Fruit fly (Drosophila melanogaster) whole organism, embryonic: ENCODE measurements around the gene CG4467.
A peak's percentile ranks its signal among the peaks of the same experiment; 100 is the strongest.

Source experiments
- CG10267 ChIP-seq: fragments of 200-800 bp; sonication (Bioruptor generic); optimal IDR thresholded peaks from 2 replicates; lab custom pipeline; 2018; ENCODE audit warnings: missing biosample characterization, mild to moderate bottlenecking, missing genetic modification characterization, moderate library complexity
- CG10959 ChIP-seq: fragments of 200-800 bp; sonication (Bioruptor generic); IDR thresholded peaks from 2 replicates; pipeline ENCODE4 v1.3.6; 2022; ENCODE audit warnings: missing biosample characterization, missing genetic modification characterization
- CG12236 ChIP-seq: fragments of 200-800 bp; sonication (Bioruptor generic); optimal IDR thresholded peaks from 2 replicates; lab custom pipeline; 2016; ENCODE audit warnings: missing biosample characterization, missing genetic modification characterization
- CG1233 ChIP-seq: fragments of 200-800 bp; sonication (Bioruptor generic); optimal IDR thresholded peaks from 4 replicates; lab custom pipeline; 2018; ENCODE audit warnings: missing biosample characterization, mild to moderate bottlenecking, missing genetic modification characterization
- CG14050 ChIP-seq: fragments of 200-800 bp; sonication (Bioruptor generic); IDR thresholded peaks from 3 replicates; pipeline ENCODE4 v1.3.6; 2022; ENCODE audit warnings: missing biosample characterization, missing genetic modification characterization
- CG18599 ChIP-seq: fragments of 200-800 bp; sonication (Bioruptor generic); optimal IDR thresholded peaks from 3 replicates; lab custom pipeline; 2017; ENCODE audit warnings: missing biosample characterization, missing genetic modification characterization, mild to moderate bottlenecking, moderate library complexity, missing genetic modification reagents
- CG33557 ChIP-seq: fragments of 200-800 bp; sonication (Bioruptor generic); optimal IDR thresholded peaks from 2 replicates; lab custom pipeline; 2019; ENCODE audit warnings: missing biosample characterization, mild to moderate bottlenecking, missing genetic modification characterization, moderate library complexity
- CG6689 ChIP-seq: fragments of 200-800 bp; sonication (Bioruptor generic); IDR thresholded peaks from 2 replicates; pipeline ENCODE4 v1.3.6; 2022; ENCODE audit warnings: missing biosample characterization, missing genetic modification characterization
- CG7839 ChIP-seq: fragments of 200-800 bp; sonication (Bioruptor generic); optimal IDR thresholded peaks from 3 replicates; lab custom pipeline; 2018; ENCODE audit warnings: missing biosample characterization, mild to moderate bottlenecking, missing genetic modification characterization, moderate library complexity
- CG8290 ChIP-seq, 3 experiments: fragments of 200-800 bp; sonication (Bioruptor generic); optimal IDR thresholded peaks; 2 replicates each; lab custom pipeline; 2016 to 2019; ENCODE audit warnings: missing biosample characterization in 3 of 3, missing genetic modification characterization in 3 of 3, mild to moderate bottlenecking in 2 of 3, moderate library complexity in 1 of 3
- CG8359 ChIP-seq: fragments of 200-800 bp; sonication (Bioruptor generic); optimal IDR thresholded peaks from 2 replicates; lab custom pipeline; 2017; ENCODE audit warnings: missing biosample characterization, mild to moderate bottlenecking, missing genetic modification characterization, borderline replicate concordance
- CG8478 ChIP-seq: fragments of >200 bp; optimal IDR thresholded peaks from 2 replicates; lab custom pipeline; 2018
- CG8944 ChIP-seq: fragments of 200-800 bp; sonication (Bioruptor generic); optimal IDR thresholded peaks from 3 replicates; lab custom pipeline; 2016; ENCODE audit warnings: missing biosample characterization, missing genetic modification characterization
- CG9727 ChIP-seq: fragments of 200-800 bp; sonication (Bioruptor generic); optimal IDR thresholded peaks from 3 replicates; lab custom pipeline; 2017; ENCODE audit warnings: missing biosample characterization, mild to moderate bottlenecking, missing genetic modification characterization
- Dek ChIP-seq: fragments of 200-800 bp; sonication (Bioruptor generic); optimal IDR thresholded peaks from 3 replicates; lab custom pipeline; 2019; ENCODE audit warnings: missing biosample characterization, mild to moderate bottlenecking, missing genetic modification characterization, moderate library complexity
- Dp ChIP-seq: fragments of 200-800 bp; sonication (Bioruptor generic); optimal IDR thresholded peaks from 2 replicates; lab custom pipeline; 2018; ENCODE audit warnings: missing biosample characterization, mild to moderate bottlenecking, missing genetic modification characterization, moderate library complexity
- HHEX ChIP-seq: fragments of 200-800 bp; sonication (Bioruptor generic); optimal IDR thresholded peaks from 3 replicates; lab custom pipeline; 2017; ENCODE audit warnings: missing biosample characterization, mild to moderate bottlenecking, missing genetic modification characterization, missing genetic modification reagents
- Hmr ChIP-seq: fragments of 200-800 bp; sonication (Bioruptor generic); optimal IDR thresholded peaks from 3 replicates; lab custom pipeline; 2017; ENCODE audit warnings: mild to moderate bottlenecking, missing biosample characterization, missing genetic modification reagents, missing genetic modification characterization
- Lpt ChIP-seq: fragments of >200 bp; optimal IDR thresholded peaks from 2 replicates; lab custom pipeline; 2018; ENCODE audit warnings: missing biosample characterization, missing genetic modification characterization
- Med ChIP-seq: fragments of 200-800 bp; sonication (Bioruptor generic); peaks from one replicate; lab custom pipeline; 2016; ENCODE audit warnings: missing biosample characterization, missing genetic modification characterization, mild to moderate bottlenecking, inconsistent platforms, moderate library complexity
- NC2α ChIP-seq: fragments of 200-800 bp; sonication (Bioruptor generic); optimal IDR thresholded peaks from 2 replicates; lab custom pipeline; 2016; ENCODE audit warnings: missing biosample characterization, missing genetic modification characterization
- NFAT ChIP-seq: fragments of 200-800 bp; sonication (Bioruptor generic); IDR thresholded peaks from 2 replicates; pipeline ENCODE4 v1.3.6; 2022; ENCODE audit warnings: missing biosample characterization, missing genetic modification characterization
- NfI ChIP-seq: fragments of 200-800 bp; sonication (Bioruptor generic); optimal IDR thresholded peaks from 3 replicates; lab custom pipeline; 2018; ENCODE audit warnings: missing biosample characterization, mild to moderate bottlenecking, missing genetic modification characterization, moderate library complexity
- Rfx ChIP-seq: fragments of 200-800 bp; sonication (Bioruptor generic); IDR thresholded peaks from 2 replicates; pipeline ENCODE4 v1.3.6; 2022; ENCODE audit warnings: missing biosample characterization, missing genetic modification characterization
- Side ChIP-seq: fragments of 200-800 bp; sonication (Bioruptor generic); optimal IDR thresholded peaks from 2 replicates; lab custom pipeline; 2016; ENCODE audit warnings: missing biosample characterization, missing genetic modification characterization
- Sox100B ChIP-seq: fragments of 200-800 bp; sonication (Bioruptor generic); optimal IDR thresholded peaks from 3 replicates; lab custom pipeline; 2018; ENCODE audit warnings: missing biosample characterization, mild to moderate bottlenecking, missing genetic modification characterization
- caup ChIP-seq: fragments of 200-800 bp; sonication (Bioruptor generic); optimal IDR thresholded peaks from 3 replicates; lab custom pipeline; 2017; ENCODE audit warnings: missing biosample characterization, mild to moderate bottlenecking, missing genetic modification characterization, moderate library complexity; ENCODE audit not compliant: severe bottlenecking
- corto ChIP-seq: fragments of 200-800 bp; sonication (Bioruptor generic); optimal IDR thresholded peaks from 2 replicates; lab custom pipeline; 2016; ENCODE audit warnings: missing biosample characterization, mild to moderate bottlenecking, missing genetic modification characterization, moderate library complexity
- dimm ChIP-seq: fragments of 200-800 bp; sonication (Bioruptor generic); IDR thresholded peaks from 2 replicates; pipeline ENCODE4 v1.3.6; 2022; ENCODE audit warnings: missing biosample characterization, missing genetic modification characterization
- ems ChIP-seq: fragments of 200-800 bp; sonication (Bioruptor generic); optimal IDR thresholded peaks from 3 replicates; lab custom pipeline; 2016; ENCODE audit warnings: missing biosample characterization, missing genetic modification characterization
- eve ChIP-seq, 2 experiments: fragments of >200 bp; optimal IDR thresholded peaks; 2 replicates each; lab custom pipeline; 2017; ENCODE audit warnings: missing biosample characterization in 2 of 2, missing genetic modification characterization in 2 of 2
- grau ChIP-seq: fragments of 200-800 bp; optimal IDR thresholded peaks from 3 replicates; lab custom pipeline; 2019; ENCODE audit warnings: missing biosample characterization, mild to moderate bottlenecking, missing genetic modification characterization, moderate library complexity
- gt ChIP-seq: fragments of 200-800 bp; sonication (Bioruptor generic); IDR thresholded peaks from 2 replicates; pipeline ENCODE4 v1.3.6; 2022; ENCODE audit warnings: missing biosample characterization, missing genetic modification characterization
- lab ChIP-seq: fragments of 200-800 bp; sonication (Bioruptor generic); optimal IDR thresholded peaks from 3 replicates; lab custom pipeline; 2017; ENCODE audit warnings: missing biosample characterization, missing genetic modification characterization, mild to moderate bottlenecking, moderate library complexity, missing genetic modification reagents
- lmd ChIP-seq: fragments of 200-800 bp; sonication (Bioruptor generic); IDR thresholded peaks from 2 replicates; pipeline ENCODE4 v1.3.6; 2022; ENCODE audit warnings: missing biosample characterization, missing genetic modification characterization
- pum ChIP-seq: fragments of 200-800 bp; sonication (Bioruptor generic); optimal IDR thresholded peaks from 2 replicates; lab custom pipeline; 2016; ENCODE audit warnings: missing biosample characterization, missing genetic modification characterization
- repo ChIP-seq: fragments of 200-800 bp; sonication (Bioruptor generic); optimal IDR thresholded peaks from 2 replicates; lab custom pipeline; 2016; ENCODE audit warnings: missing biosample characterization, missing genetic modification characterization
- sd ChIP-seq: fragments of 200-800 bp; sonication (Bioruptor generic); optimal IDR thresholded peaks from 3 replicates; lab custom pipeline; 2018; ENCODE audit warnings: missing biosample characterization, mild to moderate bottlenecking, missing genetic modification characterization, moderate library complexity
- sob ChIP-seq: fragments of 200-800 bp; sonication (Bioruptor generic); IDR thresholded peaks from 2 replicates; pipeline ENCODE4 v1.3.6; 2022; ENCODE audit warnings: missing biosample characterization, missing genetic modification characterization
- tna ChIP-seq: fragments of 200-800 bp; sonication (Bioruptor generic); IDR thresholded peaks from 2 replicates; pipeline ENCODE4 v1.3.6; 2022; ENCODE audit warnings: missing biosample characterization, missing genetic modification characterization; ENCODE audit not compliant: partially characterized antibody

CG4467 gene

dm6 chr3R:23223151-23223810 is 25.4 kb downstream of the CG4467 start (continued):
- TF ChIP-seq CG8478 (lab: Kevin White, UChicago) (no peak), Hmr (GFP tag; lab: Kevin White, UChicago) (peak; percentile 1), lab (GFP tag; lab: Kevin White, UChicago) (peak; percentile 37), Dp (GFP tag; lab: Kevin White, UChicago) (no peak), Side (no peak), Dek (no peak), CG7839 (tag; lab: Kevin White, UChicago) (peak; percentile 21), CG33557 (GFP tag; lab: Kevin White, UChicago) (no peak), lmd (GFP tag; lab: Robert Waterston, UW) (no peak), CG8944 (GFP tag; lab: Kevin White, UChicago) (no peak), CG8290 (GFP tag; optimal IDR thresholded peaks at IDR 0.05; lab: Kevin White, UChicago) (no peak), CG8290 (tag; optimal IDR thresholded peaks at IDR 0.05; lab: Kevin White, UChicago) (peak in 1 of 2 experiments; percentile 42), NfI (GFP tag; lab: Kevin White, UChicago) (no peak), CG18599 (GFP tag; lab: Kevin White, UChicago) (peak; percentile 14), corto (GFP tag; lab: Kevin White, UChicago) (peak; percentile 42), pum (GFP tag; lab: Kevin White, UChicago) (no peak), NC2α (GFP tag; lab: Kevin White, UChicago) (no peak), repo (GFP tag; lab: Kevin White, UChicago) (no peak), CG1233 (peak; percentile 19), dimm (no peak), CG8359 (GFP tag; lab: Kevin White, UChicago) (no peak), CG10959 (GFP tag; lab: Robert Waterston, UW) (no peak), CG12236 (no peak), Sox100B (GFP tag; lab: Kevin White, UChicago) (peak; percentile 7), CG10267 (tag; lab: Kevin White, UChicago) (no peak), Rfx (GFP tag; lab: Robert Waterston, UW) (peak; percentile 4; the same call in 1 of the 2 replicates), grau (tag; lab: Kevin White, UChicago) (peak; percentile 75), Med (GFP tag; lab: Kevin White, UChicago) (peak; percentile 76), tna (GFP tag; lab: Robert Waterston, UW) (no peak), gt (GFP tag; lab: Robert Waterston, UW) (no peak), CG6689 (GFP tag; lab: Robert Waterston, UW) (no peak), NFAT (GFP tag; lab: Robert Waterston, UW) (0 out of 2 replicates have a peak, but pooled peaks have one; percentile 24), caup (GFP tag; lab: Kevin White, UChicago) (peak; percentile 11), sd (tag; lab: Kevin White, UChicago) (peak; percentile 76), Lpt (no peak), CG9727 (peak; percentile 4), eve (GFP tag; optimal IDR thresholded peaks at IDR 0.05; lab: Kevin White, UChicago) (peak in 1 of 2 experiments; percentile 23), CG14050 (GFP tag; lab: Robert Waterston, UW) (no peak), HHEX (peak; percentile 43), sob (GFP tag; lab: Robert Waterston, UW) (no peak), ems (GFP tag; lab: Kevin White, UChicago) (no peak)
